Worm (Caenorhabditis elegans): ENCODE measurements around the gene F32B6.4.

DNA sequence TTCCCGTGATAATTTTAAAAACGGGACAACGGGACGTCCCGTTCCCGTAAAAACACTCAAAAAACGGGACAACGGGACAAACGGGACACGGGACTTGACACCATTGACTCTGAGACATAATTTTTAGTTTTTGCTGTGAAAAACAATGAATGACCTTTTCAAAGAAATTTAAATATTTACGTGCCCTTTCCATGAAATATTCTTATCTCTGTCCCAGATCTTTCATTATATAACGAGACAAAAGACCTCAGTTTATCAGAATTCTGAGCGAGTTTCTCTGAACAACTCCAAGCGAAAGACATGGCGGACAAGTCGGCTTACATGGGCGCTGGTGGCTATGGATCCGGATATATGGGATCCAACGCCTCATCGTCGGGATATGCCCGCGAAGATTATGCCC, 48.1 kb downstream of the F32B6.4 start, which contains the start of gene nspd-2:
- TF ChIP-seq elt-3 (tag; optimal IDR thresholded peaks at IDR 0.05), result no peak
- TF ChIP-seq sem-4 (tag; optimal IDR thresholded peaks at IDR 0.05), result no peak
- no peak for TF ChIP-seq unc-62 (GFP tag; optimal IDR thresholded peaks at IDR 0.05)
- TF ChIP-seq ztf-4 (tag; optimal IDR thresholded peaks at IDR 0.05), result no peak
- TF ChIP-seq nhr-6 (tag; optimal IDR thresholded peaks at IDR 0.05), result no peak
